Worm (Caenorhabditis elegans): ENCODE results near the gene blos-1.

The blos-1 gene

ce11 chrIII:10251114-10251513, 39.4 kb upstream of the blos-1 start:
- no peak for TF ChIP-seq ceh-9 (tag; optimal IDR thresholded peaks at IDR 0.05)
- no peak for TF ChIP-seq ttx-3 (tag; optimal IDR thresholded peaks at IDR 0.05)
- no peak for TF ChIP-seq ceh-2 (tag; optimal IDR thresholded peaks at IDR 0.05)
- no peak for TF ChIP-seq lim-6 (tag; optimal IDR thresholded peaks at IDR 0.05)
- TF ChIP-seq gmeb-2 (tag; optimal IDR thresholded peaks at IDR 0.05): no peak
- TF ChIP-seq C08G9.2 (tag; optimal IDR thresholded peaks at IDR 0.05): no peak
- TF ChIP-seq ceh-30 (tag; optimal IDR thresholded peaks at IDR 0.05): no peak
- TF ChIP-seq ceh-34 (tag; optimal IDR thresholded peaks at IDR 0.05): no peak
- no peak for TF ChIP-seq pag-3 (tag; optimal IDR thresholded peaks at IDR 0.05; ENCODE audit: borderline replicate concordance)
- no peak for TF ChIP-seq elt-2 (tag; optimal IDR thresholded peaks at IDR 0.05)
- TF ChIP-seq che-1 (tag; optimal IDR thresholded peaks at IDR 0.05): no peak
- no peak for TF ChIP-seq pros-1 (tag; optimal IDR thresholded peaks at IDR 0.05)

- TF ChIP-seq sox-2 (GFP tag; IDR thresholded peaks at IDR 0.05) (no peak), ceh-48 (tag; optimal IDR thresholded peaks at IDR 0.05) (no peak), hlh-8 (tag; optimal IDR thresholded peaks at IDR 0.05) (peak; percentile 4), hlh-15 (tag; optimal IDR thresholded peaks at IDR 0.05) (no peak), fkh-10 (GFP tag; optimal IDR thresholded peaks at IDR 0.05) (no peak), unc-3 (GFP tag; conservative IDR thresholded peaks at IDR 0.05) (no peak), unc-3 (tag; optimal IDR thresholded peaks at IDR 0.05) (no peak), ceh-2 (tag; optimal IDR thresholded peaks at IDR 0.05) (peak; percentile 36), ceh-31 (tag; optimal IDR thresholded peaks at IDR 0.05) (peak; percentile 14), unc-42 (tag; optimal IDR thresholded peaks at IDR 0.05) (no peak), unc-55 (GFP tag; optimal IDR thresholded peaks at IDR 0.05) (no peak), elt-2 (tag; optimal IDR thresholded peaks at IDR 0.05) (peak; percentile 29), K09A11.1 (tag; optimal IDR thresholded peaks at IDR 0.05; ENCODE audit: insufficient read depth) (no peak), che-1 (tag; optimal IDR thresholded peaks at IDR 0.05) (no peak), pha-2 (tag; optimal IDR thresholded peaks at IDR 0.05) (no peak), nhr-232 (tag; optimal IDR thresholded peaks at IDR 0.05) (no peak), tbx-2 (tag; optimal IDR thresholded peaks at IDR 0.05) (peak; percentile 56), F13H6.1 (tag; optimal IDR thresholded peaks at IDR 0.05) (no peak), ets-4 (tag; optimal IDR thresholded peaks at IDR 0.05) (peak; percentile 24), pqm-1 (tag; optimal IDR thresholded peaks at IDR 0.05) (no peak), pros-1 (tag; optimal IDR thresholded peaks at IDR 0.05) (no peak), ceh-18 (tag; optimal IDR thresholded peaks at IDR 0.05) (peak; percentile 76), zip-5 (tag; optimal IDR thresholded peaks at IDR 0.05) (no peak), elt-4 (tag; optimal IDR thresholded peaks at IDR 0.05) (no peak), rnt-1 (tag; optimal IDR thresholded peaks at IDR 0.05) (peak; percentile 50), ref-2 (tag; optimal IDR thresholded peaks at IDR 0.05) (no peak), T23F11.4 (GFP tag; optimal IDR thresholded peaks at IDR 0.05) (no peak)
Measured at ce11 chrIII:10248441-10249137, 36.8 kb upstream of the blos-1 start, which contains the start of the genes div-1 and cor-1. Gene div-1, minus strand, starts transcription at chrIII:10248559. Gene cor-1, plus strand, starts transcription at chrIII:10249111.

- TF ChIP-seq ceh-9 (tag; optimal IDR thresholded peaks at IDR 0.05): no peak
- TF ChIP-seq pha-2 (tag; optimal IDR thresholded peaks at IDR 0.05): no peak
- TF ChIP-seq T23F11.4 (GFP tag; optimal IDR thresholded peaks at IDR 0.05): no peak
- TF ChIP-seq fkh-10 (GFP tag; optimal IDR thresholded peaks at IDR 0.05): no peak
- TF ChIP-seq ceh-30 (tag; optimal IDR thresholded peaks at IDR 0.05): no peak
- TF ChIP-seq lim-6 (tag; optimal IDR thresholded peaks at IDR 0.05): no peak
- TF ChIP-seq npax-4 (tag; optimal IDR thresholded peaks at IDR 0.05): no peak
- TF ChIP-seq rnt-1 (tag; optimal IDR thresholded peaks at IDR 0.05): no peak
- no peak for TF ChIP-seq sox-2 (GFP tag; IDR thresholded peaks at IDR 0.05)
- TF ChIP-seq nfya-1 (tag; optimal IDR thresholded peaks at IDR 0.05): no peak
- TF ChIP-seq pha-4 (tag; optimal IDR thresholded peaks at IDR 0.05): no peak
- TF ChIP-seq unc-42 (tag; optimal IDR thresholded peaks at IDR 0.05): no peak
- no peak for TF ChIP-seq ceh-2 (tag; optimal IDR thresholded peaks at IDR 0.05)
- TF ChIP-seq ceh-48 (tag; optimal IDR thresholded peaks at IDR 0.05): no peak
Measured at ce11 chrIII:10244013-10244412, 32.3 kb upstream of the blos-1 start.
